Worm (Caenorhabditis elegans) whole organism, mixed stage, embryonic: ENCODE measurements around the gene ugt-20.

Experiments used
- ceh-43 ChIP-seq: fragments of 200-800 bp; sonication (Bioruptor generic); optimal IDR thresholded peaks from 2 replicates; lab custom pipeline; 2018; ENCODE audit warnings: mild to moderate bottlenecking, missing genetic modification characterization, moderate library complexity, missing compliant biosample characterization
- ham-2 ChIP-seq: fragments of 200-800 bp; sonication (Bioruptor generic); optimal IDR thresholded peaks from 2 replicates; lab custom pipeline; 2018; ENCODE audit warnings: mild to moderate bottlenecking, missing genetic modification characterization, missing compliant biosample characterization
- lin-13 ChIP-seq: fragments of 150-350 bp; optimal IDR thresholded peaks from 2 replicates; lab custom pipeline; 2014; ENCODE audit warnings: missing biosample characterization, missing genetic modification characterization
- mab-5 ChIP-seq: fragments of 150-350 bp; optimal IDR thresholded peaks from 2 replicates; lab custom pipeline; 2014; ENCODE audit warnings: missing biosample characterization, missing genetic modification characterization
- sptf-1 ChIP-seq: sonication (generic microtip); optimal IDR thresholded peaks from 2 replicates; lab custom pipeline; 2017; ENCODE audit warnings: mild to moderate bottlenecking, missing genetic modification characterization, moderate library complexity, missing compliant biosample characterization
- unc-120 ChIP-seq: sonication (generic microtip); optimal IDR thresholded peaks from 2 replicates; lab custom pipeline; 2017; ENCODE audit warnings: missing genetic modification characterization, missing compliant biosample characterization; ENCODE audit not compliant: poor library complexity, severe bottlenecking
- unc-62 ChIP-seq: fragments of 150-350 bp; optimal IDR thresholded peaks from 2 replicates; lab custom pipeline; 2014; ENCODE audit warnings: missing biosample characterization, missing genetic modification reagents, missing genetic modification characterization

DNA sequence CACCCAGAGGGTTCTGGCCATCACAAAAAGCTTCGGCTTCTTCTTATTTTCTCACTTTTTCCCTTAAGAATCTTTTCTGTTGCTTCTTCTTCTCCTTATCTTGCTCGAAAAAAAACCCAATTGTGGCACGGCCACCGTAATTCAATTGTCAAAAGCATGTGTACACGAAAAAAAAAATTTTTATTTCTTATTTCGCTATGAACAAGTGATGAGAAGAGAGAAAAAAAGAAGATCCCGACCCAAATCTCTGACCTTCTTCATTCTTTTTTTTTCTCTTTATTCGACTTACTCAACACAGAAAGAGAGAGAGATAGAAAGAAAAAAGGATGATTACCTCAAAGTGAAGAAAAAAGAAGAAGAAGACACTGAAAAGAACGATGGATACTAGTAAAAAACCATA is 22.5 kb downstream of the ugt-20 start:
- TF ChIP-seq unc-62 (GFP tag; lab: Kevin White, UChicago): no peak
- TF ChIP-seq ceh-43 (GFP tag; lab: Kevin White, UChicago): no peak
- no peak for TF ChIP-seq mab-5 (tag; lab: Kevin White, UChicago)
- TF ChIP-seq unc-120: no peak
- TF ChIP-seq sptf-1 (tag; lab: Kevin White, UChicago): no peak
- TF ChIP-seq lin-13: no peak
- TF ChIP-seq ham-2 (GFP tag; lab: Kevin White, UChicago): no peak
